Worm (Caenorhabditis elegans): ENCODE measurements around the gene tkt-1.

The tkt-1 gene

DNA sequence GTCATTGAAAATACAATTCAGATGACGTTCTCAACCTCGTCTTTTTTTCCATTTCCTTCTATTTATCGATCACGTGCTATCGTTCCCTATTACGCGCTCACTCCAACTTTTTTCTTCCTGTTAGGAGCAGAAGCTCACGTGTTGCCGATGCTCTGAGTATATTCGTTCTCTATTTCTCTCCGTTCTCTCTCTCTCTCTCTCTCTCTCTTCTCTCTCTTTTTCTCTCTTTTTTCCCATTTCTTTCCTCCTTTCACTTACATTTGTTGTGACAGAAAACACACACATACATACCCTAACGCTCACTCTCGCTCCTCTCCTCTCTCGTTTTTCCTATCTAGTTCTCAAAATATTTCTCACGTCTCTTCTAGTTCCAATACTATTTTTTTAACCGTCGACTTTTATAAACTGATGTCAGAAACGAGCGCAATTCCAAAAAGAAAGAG lies 9.0 kb downstream of the tkt-1 start:
- TF ChIP-seq ceh-36 (tag; optimal IDR thresholded peaks at IDR 0.05) (no peak), hnd-1 (tag; optimal IDR thresholded peaks at IDR 0.05) (no peak), ama-1 (optimal IDR thresholded peaks at IDR 0.05) (no peak), scrt-1 (GFP tag; IDR thresholded peaks at IDR 0.05) (no peak), flt-1 (GFP tag; IDR thresholded peaks at IDR 0.05) (no peak), aly-1 (tag; optimal IDR thresholded peaks at IDR 0.05) (no peak), tbx-37 (GFP tag; conservative IDR thresholded peaks at IDR 0.05) (no peak), tra-4 (tag; optimal IDR thresholded peaks at IDR 0.05) (no peak), ets-7 (tag; optimal IDR thresholded peaks at IDR 0.05) (no peak)

DNA sequence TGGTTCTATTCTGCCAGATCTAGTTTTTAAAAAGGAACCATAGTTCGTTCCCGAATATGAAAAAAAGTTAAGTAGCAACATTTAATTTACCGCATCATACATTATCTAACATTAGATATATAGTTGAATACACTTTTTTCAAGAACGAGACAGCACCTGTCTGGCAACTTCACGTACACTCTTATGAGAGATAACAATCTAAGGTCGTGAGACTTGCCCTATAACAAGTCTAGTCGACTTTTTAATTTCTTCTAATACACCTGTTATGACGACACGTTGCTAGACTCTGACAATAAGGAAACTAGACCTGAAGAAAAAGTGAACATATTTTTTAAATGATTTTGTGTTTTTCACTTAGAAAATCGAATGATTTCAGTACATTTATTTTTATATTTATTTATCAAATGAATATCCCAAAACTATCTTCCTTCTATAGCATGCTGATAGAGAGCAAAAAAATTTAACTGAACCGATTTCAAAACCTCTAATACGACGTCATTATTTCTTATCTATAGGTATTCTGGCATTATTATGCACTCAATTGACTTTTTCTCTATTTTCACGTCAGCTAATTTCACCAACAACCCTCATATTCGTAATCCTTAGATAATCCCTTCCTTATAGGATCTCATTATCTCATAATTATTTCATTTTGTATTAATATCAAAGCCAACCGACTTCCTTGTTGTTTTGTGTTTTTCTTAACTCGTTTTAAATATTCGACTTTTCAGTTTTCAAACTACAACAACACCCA lies 9.7 kb downstream of the tkt-1 start:
- TF ChIP-seq B0310.2 (tag; optimal IDR thresholded peaks at IDR 0.05), result no peak
- TF ChIP-seq pes-1 (GFP tag; IDR thresholded peaks at IDR 0.05), result no peak
- no peak for TF ChIP-seq ceh-36 (tag; optimal IDR thresholded peaks at IDR 0.05)
- no peak for TF ChIP-seq hmbx-1 (tag; optimal IDR thresholded peaks at IDR 0.05)
- no peak for TF ChIP-seq hnd-1 (tag; optimal IDR thresholded peaks at IDR 0.05)
- TF ChIP-seq aly-1 (tag; optimal IDR thresholded peaks at IDR 0.05), result no peak
- TF ChIP-seq tbx-11 (GFP tag; IDR thresholded peaks at IDR 0.05), result no peak
- no peak for TF ChIP-seq F13C5.2 (tag; optimal IDR thresholded peaks at IDR 0.05)
- no peak for TF ChIP-seq ets-7 (tag; optimal IDR thresholded peaks at IDR 0.05)
- TF ChIP-seq sea-1 (GFP tag; conservative IDR thresholded peaks at IDR 0.05), result no peak
- TF ChIP-seq ceh-13 (GFP tag; optimal IDR thresholded peaks at IDR 0.05), result no peak
- TF ChIP-seq tra-4 (tag; optimal IDR thresholded peaks at IDR 0.05), result no peak

DNA sequence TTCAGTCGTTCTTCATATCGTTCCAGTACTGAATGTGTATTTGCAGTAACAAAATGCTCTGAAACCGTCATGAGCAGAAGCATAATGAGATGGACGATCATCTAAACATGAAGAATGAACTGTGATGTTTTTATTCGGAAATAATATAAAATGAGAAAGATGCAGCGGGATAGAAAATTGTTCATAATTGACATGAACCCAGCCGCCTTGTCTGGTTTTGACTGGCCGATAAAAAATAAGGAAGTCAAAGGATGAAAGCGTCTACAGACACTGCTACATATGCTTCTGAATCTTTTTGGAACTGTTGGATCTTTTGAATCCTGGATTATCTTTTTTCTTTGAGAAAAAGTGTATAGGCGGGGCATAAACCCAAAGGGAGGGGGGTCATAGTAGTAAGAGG lies 16.1 kb downstream of the tkt-1 start, which contains the start of gene F01G10.9:
Gene F01G10.9, minus strand, starts transcription at position 101 of the 400 bp plus-strand sequence.
- TF ChIP-seq hmbx-1 (tag; optimal IDR thresholded peaks at IDR 0.05) (no peak), F13C5.2 (tag; optimal IDR thresholded peaks at IDR 0.05) (no peak), ceh-13 (GFP tag; optimal IDR thresholded peaks at IDR 0.05) (no peak), scrt-1 (GFP tag; IDR thresholded peaks at IDR 0.05) (no peak), sea-1 (GFP tag; conservative IDR thresholded peaks at IDR 0.05) (no peak), ceh-36 (tag; optimal IDR thresholded peaks at IDR 0.05) (no peak), pes-1 (GFP tag; IDR thresholded peaks at IDR 0.05) (no peak), hnd-1 (tag; optimal IDR thresholded peaks at IDR 0.05) (no peak), tbx-11 (GFP tag; IDR thresholded peaks at IDR 0.05) (no peak), aly-1 (tag; optimal IDR thresholded peaks at IDR 0.05) (no peak), ets-7 (tag; optimal IDR thresholded peaks at IDR 0.05) (no peak), hmg-4 (GFP tag; optimal IDR thresholded peaks at IDR 0.05) (no peak), flt-1 (GFP tag; IDR thresholded peaks at IDR 0.05) (no peak), B0310.2 (tag; optimal IDR thresholded peaks at IDR 0.05) (no peak), tra-4 (tag; optimal IDR thresholded peaks at IDR 0.05) (no peak), ama-1 (optimal IDR thresholded peaks at IDR 0.05) (no peak), tbx-37 (GFP tag; conservative IDR thresholded peaks at IDR 0.05) (no peak)

DNA sequence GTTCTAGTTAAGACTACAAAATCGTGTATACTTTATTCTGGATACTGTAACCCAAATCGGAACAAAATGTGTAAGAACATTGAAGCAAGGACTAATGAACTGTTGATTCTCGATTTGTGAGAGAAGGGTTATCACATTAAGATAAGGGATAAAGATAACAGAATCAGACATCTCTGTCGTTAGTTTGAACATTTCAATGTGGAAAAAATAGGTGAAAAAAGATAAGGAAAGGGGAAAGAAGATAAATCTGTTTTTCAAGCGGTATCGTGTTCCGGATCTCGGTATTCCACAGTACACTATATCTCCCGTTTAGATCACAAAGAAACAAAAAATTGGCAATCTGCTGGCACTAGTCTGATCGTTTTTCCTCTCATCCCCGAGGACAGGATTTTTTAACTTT lies 17.6 kb downstream of the tkt-1 start:
- TF ChIP-seq tbx-11 (GFP tag; IDR thresholded peaks at IDR 0.05) (no peak), hmbx-1 (tag; optimal IDR thresholded peaks at IDR 0.05) (no peak), ceh-13 (GFP tag; optimal IDR thresholded peaks at IDR 0.05) (no peak), sea-1 (GFP tag; conservative IDR thresholded peaks at IDR 0.05) (no peak), ets-7 (tag; optimal IDR thresholded peaks at IDR 0.05) (no peak), pes-1 (GFP tag; IDR thresholded peaks at IDR 0.05) (no peak), F13C5.2 (tag; optimal IDR thresholded peaks at IDR 0.05) (no peak), tbx-37 (GFP tag; conservative IDR thresholded peaks at IDR 0.05) (no peak)

DNA sequence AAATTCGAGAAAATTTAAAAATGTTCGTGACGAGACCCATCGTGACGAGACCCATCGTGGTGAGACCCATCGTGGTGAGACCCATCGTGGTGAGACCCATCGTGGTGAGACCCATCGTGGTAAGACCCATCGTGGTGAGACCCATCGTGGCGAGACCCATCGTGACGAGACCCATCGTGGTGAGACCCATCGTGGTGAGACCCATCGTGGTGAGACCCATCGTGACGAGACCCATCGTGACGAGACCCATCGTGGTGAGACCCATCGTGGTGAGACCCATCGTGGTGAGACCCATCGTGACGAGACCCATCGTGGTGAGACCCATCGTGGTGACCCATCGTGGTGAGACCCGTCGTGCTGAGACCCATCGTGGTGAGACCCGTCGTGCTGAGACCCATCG lies 19.5 kb downstream of the tkt-1 start:
- 0 out of 2 replicates have a peak, but pooled peaks have one; percentile 27 for TF ChIP-seq flt-1 (GFP tag; IDR thresholded peaks at IDR 0.05)

DNA sequence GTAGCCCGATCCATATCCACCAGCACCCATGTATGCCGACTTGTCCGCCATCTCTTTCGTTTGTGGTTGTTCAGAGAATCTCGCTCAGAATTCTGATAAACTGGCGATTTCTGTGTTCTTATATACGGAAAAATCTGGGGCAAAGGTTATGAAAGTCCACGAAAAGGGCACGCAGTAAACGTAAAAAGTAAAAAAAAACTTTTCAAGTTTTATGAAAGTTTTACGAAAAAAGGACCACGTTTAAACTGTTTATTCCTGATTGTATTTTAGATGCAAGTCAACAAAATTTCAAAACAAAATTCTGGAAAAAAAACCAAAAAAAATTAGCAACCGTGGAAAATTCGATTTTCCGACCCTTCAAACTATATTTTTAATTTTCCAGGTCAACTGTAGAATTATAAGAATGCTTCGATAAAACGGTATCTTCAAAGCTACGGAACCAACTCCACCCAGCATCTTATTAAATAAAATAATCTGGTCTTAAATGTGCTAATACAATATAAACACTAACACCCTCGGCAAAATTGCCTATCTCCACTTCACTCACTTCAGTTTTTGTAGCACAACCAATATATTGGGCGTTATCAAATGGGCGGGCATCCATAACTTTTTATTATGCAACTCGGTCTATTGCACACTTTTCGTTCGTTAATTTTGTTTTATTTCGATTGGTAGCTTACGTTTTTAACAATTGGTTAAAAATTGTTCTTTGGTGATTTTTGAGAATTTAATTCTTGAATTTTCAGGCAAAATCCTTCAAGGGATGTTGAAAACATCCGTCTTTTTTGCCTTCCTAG lies 25.9 kb downstream of the tkt-1 start, which contains the start of the genes nspd-7 and Y43C5A.2:
Gene nspd-7, minus strand, starts transcription at position 51 of the 797 bp plus-strand sequence.
Gene Y43C5A.2, plus strand, starts transcription at position 747 of the 797 bp plus-strand sequence.
- no peak for TF ChIP-seq sea-1 (GFP tag; conservative IDR thresholded peaks at IDR 0.05)
- TF ChIP-seq F13C5.2 (tag; optimal IDR thresholded peaks at IDR 0.05), result no peak
- TF ChIP-seq pes-1 (GFP tag; IDR thresholded peaks at IDR 0.05), result no peak
- TF ChIP-seq hnd-1 (tag; optimal IDR thresholded peaks at IDR 0.05), result no peak
- TF ChIP-seq hmbx-1 (tag; optimal IDR thresholded peaks at IDR 0.05), result no peak
- TF ChIP-seq tbx-11 (GFP tag; IDR thresholded peaks at IDR 0.05), result no peak
- no peak for TF ChIP-seq ets-7 (tag; optimal IDR thresholded peaks at IDR 0.05)
- TF ChIP-seq hmg-4 (GFP tag; optimal IDR thresholded peaks at IDR 0.05), result no peak

DNA sequence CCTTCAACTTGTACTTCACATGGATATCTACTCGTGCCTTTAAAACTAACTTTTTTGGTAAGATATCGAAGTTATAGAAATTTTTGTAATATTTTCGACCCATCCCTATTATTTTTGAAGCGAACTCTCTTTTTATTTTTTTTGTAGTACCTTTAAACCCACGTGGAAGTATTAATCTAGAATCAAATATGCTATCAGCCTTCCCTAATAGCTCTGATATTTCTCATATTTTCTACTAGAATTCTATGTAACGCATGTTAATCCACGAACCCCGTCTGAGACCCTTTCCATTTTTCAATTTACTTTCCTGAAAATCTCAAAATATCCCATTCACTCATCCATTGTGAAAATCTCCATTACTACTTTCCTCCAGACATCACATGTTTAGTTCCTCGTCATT lies 29.9 kb downstream of the tkt-1 start:
- TF ChIP-seq ets-7 (tag; optimal IDR thresholded peaks at IDR 0.05), result no peak
- TF ChIP-seq F13C5.2 (tag; optimal IDR thresholded peaks at IDR 0.05), result no peak
- no peak for TF ChIP-seq tbx-37 (GFP tag; conservative IDR thresholded peaks at IDR 0.05)
- TF ChIP-seq ceh-36 (tag; optimal IDR thresholded peaks at IDR 0.05), result no peak
- TF ChIP-seq ceh-13 (GFP tag; optimal IDR thresholded peaks at IDR 0.05), result no peak
- TF ChIP-seq ama-1 (optimal IDR thresholded peaks at IDR 0.05), result no peak
- TF ChIP-seq hmbx-1 (tag; optimal IDR thresholded peaks at IDR 0.05), result no peak
- no peak for TF ChIP-seq sea-1 (GFP tag; conservative IDR thresholded peaks at IDR 0.05)
- TF ChIP-seq hmg-4 (GFP tag; optimal IDR thresholded peaks at IDR 0.05), result no peak
- no peak for TF ChIP-seq pes-1 (GFP tag; IDR thresholded peaks at IDR 0.05)

All from whole organism, early embryonic.